Fruit fly (Drosophila melanogaster): ENCODE data around the gene Fit1.

Gene Fit1

dm6 chr3L:4070221-4070995 lies 33.0 kb upstream of the Fit1 start (continued):
- peak; percentile 65 for TF ChIP-seq sd (tag; optimal IDR thresholded peaks at IDR 0.05)
- TF ChIP-seq Awh (GFP tag; IDR thresholded peaks at IDR 0.05): peak; percentile 90
- peak; percentile 94 for TF ChIP-seq Dbx (GFP tag; IDR thresholded peaks at IDR 0.05)
- peak; percentile 92 for TF ChIP-seq Xbp1 (GFP tag; optimal IDR thresholded peaks at IDR 0.05)

dm6 chr3L:4070996-4071379 lies 32.4 kb upstream of the Fit1 start:
- peak; percentile 38; the same call in 1 of the 2 replicates for TF ChIP-seq peb (GFP tag; IDR thresholded peaks at IDR 0.05)
- TF ChIP-seq CG6654 (GFP tag; optimal IDR thresholded peaks at IDR 0.05): peak; percentile 26
- TF ChIP-seq CG10565 (GFP tag; optimal IDR thresholded peaks at IDR 0.05): no peak
- peak; percentile 78 for TF ChIP-seq Xrp1 (GFP tag; IDR thresholded peaks at IDR 0.05)
- peak; percentile 68 for TF ChIP-seq crol (GFP tag; IDR thresholded peaks at IDR 0.05)
- no peak for TF ChIP-seq CG6254 (GFP tag; optimal IDR thresholded peaks at IDR 0.05)
- no peak for TF ChIP-seq chinmo (GFP tag; IDR thresholded peaks at IDR 0.05; ENCODE audit: partially characterized antibody)
- no peak for TF ChIP-seq ato (GFP tag; IDR thresholded peaks at IDR 0.05; ENCODE audit: partially characterized antibody)
- TF ChIP-seq H15 (GFP tag; IDR thresholded peaks at IDR 0.05): peak; percentile 64; the same call in 2 of the 3 replicates
- TF ChIP-seq YL-1 (GFP tag; optimal IDR thresholded peaks at IDR 0.05): no peak
- peak; percentile 81 for TF ChIP-seq ttk (GFP tag; IDR thresholded peaks at IDR 0.05)
- peak; percentile 58; the same call in 1 of the 2 replicates for TF ChIP-seq dati (GFP tag; IDR thresholded peaks at IDR 0.05)
- TF ChIP-seq Awh (GFP tag; IDR thresholded peaks at IDR 0.05): peak; percentile 68
- no peak for TF ChIP-seq cato (GFP tag; optimal IDR thresholded peaks at IDR 0.05; ENCODE audit: borderline replicate concordance)
- peak; percentile 19 for TF ChIP-seq Six4 (GFP tag; optimal IDR thresholded peaks at IDR 0.05)
- TF ChIP-seq Dp (GFP tag; optimal IDR thresholded peaks at IDR 0.05): no peak
- no peak for TF ChIP-seq CG13287 (GFP tag; IDR thresholded peaks at IDR 0.05; ENCODE audit: partially characterized antibody)
- TF ChIP-seq ind (GFP tag; optimal IDR thresholded peaks at IDR 0.05): peak; percentile 68
- no peak for TF ChIP-seq inv (GFP tag; IDR thresholded peaks at IDR 0.05; ENCODE audit: partially characterized antibody)
- no peak for TF ChIP-seq zfh2 (GFP tag; optimal IDR thresholded peaks at IDR 0.05)
- 0 out of 2 replicates have a peak, but pooled peaks have one; percentile 8 for TF ChIP-seq Nf-YA (GFP tag; IDR thresholded peaks at IDR 0.05)
- TF ChIP-seq CG18599 (GFP tag; optimal IDR thresholded peaks at IDR 0.05): peak; percentile 66
- TF ChIP-seq CG16779 (GFP tag; IDR thresholded peaks at IDR 0.05): no peak
- no peak for TF ChIP-seq C15 (GFP tag; IDR thresholded peaks at IDR 0.05)
- no peak for TF ChIP-seq Myb (GFP tag; optimal IDR thresholded peaks at IDR 0.05)
- no peak for TF ChIP-seq nmo (GFP tag; optimal IDR thresholded peaks at IDR 0.05)
- no peak for TF ChIP-seq h (optimal IDR thresholded peaks at IDR 0.05)
- peak; percentile 82 for TF ChIP-seq sisA (GFP tag; IDR thresholded peaks at IDR 0.05)
- TF ChIP-seq Mes4 (GFP tag; optimal IDR thresholded peaks at IDR 0.05): no peak
- peak; percentile 79 for TF ChIP-seq CG11456 (GFP tag; IDR thresholded peaks at IDR 0.05)
- no peak for TF ChIP-seq CG8281 (tag; optimal IDR thresholded peaks at IDR 0.05)
- peak; percentile 28 for TF ChIP-seq az2 (GFP tag; optimal IDR thresholded peaks at IDR 0.05)
- no peak for TF ChIP-seq schlank (tag; optimal IDR thresholded peaks at IDR 0.05)
- no peak for TF ChIP-seq CG11398 (GFP tag; optimal IDR thresholded peaks at IDR 0.05)
- no peak for TF ChIP-seq CrebB (tag; optimal IDR thresholded peaks at IDR 0.05)
- TF ChIP-seq kni (GFP tag; optimal IDR thresholded peaks at IDR 0.05): no peak
- peak; percentile 41 for TF ChIP-seq MTF-1 (GFP tag; optimal IDR thresholded peaks at IDR 0.05; ENCODE audit: borderline replicate concordance)
- peak; percentile 14 for TF ChIP-seq CG7987 (GFP tag; optimal IDR thresholded peaks at IDR 0.05)
- TF ChIP-seq Dll (GFP tag; IDR thresholded peaks at IDR 0.05; ENCODE audit: partially characterized antibody): no peak
- TF ChIP-seq HLH54F (GFP tag; optimal IDR thresholded peaks at IDR 0.05): peak; percentile 42
- no peak for TF ChIP-seq unc-4 (GFP tag; IDR thresholded peaks at IDR 0.05; ENCODE audit: partially characterized antibody)
- no peak for TF ChIP-seq NK7.1 (GFP tag; optimal IDR thresholded peaks at IDR 0.05)
- no peak for TF ChIP-seq wek (GFP tag; optimal IDR thresholded peaks at IDR 0.05)
- peak; percentile 61 for TF ChIP-seq Oli (tag; optimal IDR thresholded peaks at IDR 0.05)
